Worm (Caenorhabditis elegans) whole organism, L1 larva: ENCODE data around the gene Y22D7AL.1.

Experiments used
- ama-1 ChIP-seq: fragments of 150-350 bp; optimal IDR thresholded peaks from 2 replicates; lab custom pipeline; 2014
- ceh-88 ChIP-seq: fragments of 200-800 bp; sonication (Bioruptor generic); IDR thresholded peaks from 2 replicates; pipeline ENCODE4 v1.3.6; 2022; ENCODE audit warnings: missing genetic modification characterization, missing compliant biosample characterization
- ces-1 ChIP-seq: fragments of 150-350 bp; optimal IDR thresholded peaks from 2 replicates; lab custom pipeline; 2014; ENCODE audit warnings: missing biosample characterization, missing genetic modification reagents, missing genetic modification characterization
- efl-1 ChIP-seq, 4 experiments: fragments of 150-350 bp; optimal IDR thresholded peaks in 3 of 4; peaks in 1 of 4; 1 replicate in 1 of 4; 2 replicates in 3 of 4; lab custom pipeline; 2014; ENCODE audit warnings: missing biosample characterization in 2 of 4, missing genetic modification characterization in 2 of 4, missing genetic modification reagents in 2 of 4
- egl-27 ChIP-seq, 2 experiments: fragments of 150-350 bp in 1 of 2; sonication (generic microtip); optimal IDR thresholded peaks; 3 replicates each; lab custom pipeline; 2017 to 2018; ENCODE audit warnings: missing biosample characterization in 2 of 2, missing genetic modification characterization in 2 of 2, missing genetic modification reagents in 2 of 2
- elt-3 ChIP-seq, 6 experiments: fragments of 150-350 bp in 1 of 6; sonication (generic microtip); optimal IDR thresholded peaks; 2 replicates each; lab custom pipeline; 2017 to 2018; ENCODE audit warnings: missing biosample characterization in 6 of 6, missing genetic modification characterization in 6 of 6, inconsistent platforms in 1 of 6
- fkh-10 ChIP-seq: sonication (generic microtip); optimal IDR thresholded peaks from 2 replicates; lab custom pipeline; 2017; ENCODE audit warnings: missing biosample characterization, missing genetic modification reagents, missing genetic modification characterization
- lin-39 ChIP-seq: fragments of 150-350 bp; optimal IDR thresholded peaks from 2 replicates; lab custom pipeline; 2014; ENCODE audit warnings: missing biosample characterization, missing genetic modification reagents, missing genetic modification characterization
- lir-3 ChIP-seq: sonication (generic microtip); optimal IDR thresholded peaks from 2 replicates; lab custom pipeline; 2016; ENCODE audit warnings: mild to moderate bottlenecking, missing genetic modification characterization, moderate library complexity, missing compliant biosample characterization; ENCODE audit not compliant: poor library complexity
- lsy-2 ChIP-seq, 2 experiments: fragments of 150-350 bp; optimal IDR thresholded peaks; 2 replicates each; lab custom pipeline; 2014; ENCODE audit warnings: missing biosample characterization in 2 of 2, missing genetic modification characterization in 2 of 2
- nhr-19 ChIP-seq: fragments of 200-800 bp; sonication (Bioruptor generic); conservative IDR thresholded peaks from 2 replicates; pipeline ENCODE4 v1.3.6; 2022; ENCODE audit warnings: missing genetic modification characterization, missing compliant biosample characterization
- ztf-11 ChIP-seq, 2 experiments: sonication (generic microtip); optimal IDR thresholded peaks; 2 replicates each; lab custom pipeline; 2016 to 2017; ENCODE audit warnings: missing genetic modification characterization in 2 of 2, missing biosample characterization in 1 of 2, missing compliant biosample characterization in 1 of 2

DNA sequence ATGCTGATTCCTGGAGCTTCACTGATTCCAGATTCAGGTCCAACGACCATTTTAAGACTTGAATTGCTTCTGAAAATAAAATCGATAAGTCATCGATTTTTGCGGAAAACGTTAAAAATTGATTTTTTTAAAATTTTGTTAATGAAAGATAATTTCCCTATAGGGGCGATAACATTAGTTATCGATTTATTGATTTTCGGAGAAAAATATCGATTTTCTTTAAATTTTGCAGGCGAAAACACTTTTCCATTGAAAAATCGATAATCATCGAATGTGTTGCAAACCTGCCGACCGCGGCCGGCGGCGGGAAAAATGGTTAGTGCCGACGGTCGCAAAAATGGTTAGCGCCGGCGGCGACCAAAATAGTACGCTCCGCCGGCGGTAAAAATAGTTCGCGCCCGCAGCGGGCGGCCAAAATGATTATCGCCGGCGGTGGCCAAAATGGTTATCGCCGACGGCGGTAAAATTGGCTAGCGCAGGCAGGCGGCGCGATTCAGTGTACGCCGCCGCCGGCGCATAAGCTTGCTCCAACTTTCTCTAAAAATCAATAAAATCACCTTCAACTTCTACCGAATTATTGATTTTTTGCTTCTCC lies 39.2 kb upstream of the Y22D7AL.1 start:
- TF ChIP-seq elt-3 (tag; optimal IDR thresholded peaks at IDR 0.05; lab: Kevin White, UChicago) (no peak), ztf-11 (tag; optimal IDR thresholded peaks at IDR 0.05; lab: Kevin White, UChicago) (no peak), ceh-88 (GFP tag; lab: Robert Waterston, UW) (no peak), ama-1 (lab: Kevin White, UChicago) (no peak), lin-39 (no peak), lir-3 (tag; lab: Kevin White, UChicago) (no peak), efl-1 (optimal IDR thresholded peaks at IDR 0.05; lab: Kevin White, UChicago) (no peak), efl-1 (GFP tag; optimal IDR thresholded peaks at IDR 0.05 in 1 of 2; lab: Kevin White, UChicago) (no peak), lsy-2 (tag; optimal IDR thresholded peaks at IDR 0.05; lab: Kevin White, UChicago) (no peak), fkh-10 (GFP tag; lab: Kevin White, UChicago) (no peak), egl-27 (tag; optimal IDR thresholded peaks at IDR 0.05; lab: Kevin White, UChicago) (no peak), nhr-19 (no peak), ces-1 (GFP tag; lab: Kevin White, UChicago) (no peak)
